Worm (Caenorhabditis elegans): ENCODE results near the gene agr-1.

agr-1 gene

ce11 chrII:6734674-6735073 lies 40.3 kb downstream of the agr-1 start, which contains the start of gene T14B4.3:
Gene T14B4.3 (plus strand): TSS chrII:6734937.
- TF ChIP-seq pha-4 (tag; optimal IDR thresholded peaks at IDR 0.05) (peak; percentile 34), ces-1 (GFP tag; optimal IDR thresholded peaks at IDR 0.05) (peak; percentile 50), sptf-1 (tag; optimal IDR thresholded peaks at IDR 0.05) (peak; percentile 36), mep-1 (tag; optimal IDR thresholded peaks at IDR 0.05) (peak; percentile 76), lin-32 (GFP tag; optimal IDR thresholded peaks at IDR 0.05) (no peak), lsy-2 (tag; optimal IDR thresholded peaks at IDR 0.05) (peak; percentile 83)

ce11 chrII:6733718-6734117 lies 41.3 kb downstream of the agr-1 start, which contains the start of gene T14B4.9:
Gene T14B4.9 (minus strand): TSS chrII:6733818.
- TF ChIP-seq hlh-1 (tag; optimal IDR thresholded peaks at IDR 0.05) (no peak), ceh-83 (GFP tag; optimal IDR thresholded peaks at IDR 0.05) (no peak), lin-13 (tag; optimal IDR thresholded peaks at IDR 0.05) (no peak), ztf-11 (tag; optimal IDR thresholded peaks at IDR 0.05) (no peak), nhr-28 (tag; optimal IDR thresholded peaks at IDR 0.05) (no peak), elt-1 (tag; optimal IDR thresholded peaks at IDR 0.05; ENCODE audit: borderline replicate concordance, insufficient read depth) (no peak), snpc-4 (tag; optimal IDR thresholded peaks at IDR 0.05) (no peak)

- TF ChIP-seq nhr-28 (tag; optimal IDR thresholded peaks at IDR 0.05) (no peak), ceh-43 (GFP tag; optimal IDR thresholded peaks at IDR 0.05) (no peak), nhr-237 (tag; optimal IDR thresholded peaks at IDR 0.05) (no peak), sptf-1 (tag; optimal IDR thresholded peaks at IDR 0.05) (peak; percentile 22), ztf-11 (tag; optimal IDR thresholded peaks at IDR 0.05) (no peak), mep-1 (tag; optimal IDR thresholded peaks at IDR 0.05) (peak; percentile 2), mls-2 (tag; optimal IDR thresholded peaks at IDR 0.05) (no peak), ceh-39 (tag; optimal IDR thresholded peaks at IDR 0.05) (no peak), mab-5 (tag; optimal IDR thresholded peaks at IDR 0.05) (no peak), lin-32 (GFP tag; optimal IDR thresholded peaks at IDR 0.05) (no peak), M03D4.4 (tag; optimal IDR thresholded peaks at IDR 0.05) (no peak), unc-120 (tag; optimal IDR thresholded peaks at IDR 0.05; ENCODE audit: poor library complexity, severe bottlenecking) (peak; percentile 24), flh-1 (GFP tag; optimal IDR thresholded peaks at IDR 0.05) (no peak), nhr-2 (tag; optimal IDR thresholded peaks at IDR 0.05) (no peak), sem-2 (GFP tag; optimal IDR thresholded peaks at IDR 0.05) (no peak), zip-8 (tag; optimal IDR thresholded peaks at IDR 0.05) (no peak), tbx-8 (GFP tag; optimal IDR thresholded peaks at IDR 0.05) (no peak), unc-39 (tag; optimal IDR thresholded peaks at IDR 0.05) (no peak), nhr-76 (tag; optimal IDR thresholded peaks at IDR 0.05) (no peak), ham-2 (GFP tag; optimal IDR thresholded peaks at IDR 0.05) (no peak), snpc-4 (tag; optimal IDR thresholded peaks at IDR 0.05) (no peak), bed-3 (GFP tag; optimal IDR thresholded peaks at IDR 0.05) (no peak), elt-3 (tag; optimal IDR thresholded peaks at IDR 0.05) (no peak), lin-13 (tag; optimal IDR thresholded peaks at IDR 0.05) (no peak), hlh-1 (tag; optimal IDR thresholded peaks at IDR 0.05) (no peak), elt-1 (tag; optimal IDR thresholded peaks at IDR 0.05; ENCODE audit: borderline replicate concordance, insufficient read depth) (no peak), ceh-83 (GFP tag; optimal IDR thresholded peaks at IDR 0.05) (no peak), ces-1 (GFP tag; optimal IDR thresholded peaks at IDR 0.05) (peak; percentile 77), cnd-1 (tag; optimal IDR thresholded peaks at IDR 0.05) (no peak), unc-62 (GFP tag; optimal IDR thresholded peaks at IDR 0.05) (peak; percentile 31), pha-4 (tag; optimal IDR thresholded peaks at IDR 0.05) (no peak), nhr-12 (tag; optimal IDR thresholded peaks at IDR 0.05) (no peak), lsy-2 (tag; optimal IDR thresholded peaks at IDR 0.05) (no peak), blmp-1 (tag; optimal IDR thresholded peaks at IDR 0.05) (no peak), drap-1 (GFP tag; optimal IDR thresholded peaks at IDR 0.05) (no peak)
Observed at ce11 chrII:6729331-6729730, 45.6 kb downstream of the agr-1 start, which contains the start of gene T14B4.8. Gene T14B4.8 (minus strand): TSS chrII:6729390.

- TF ChIP-seq bed-3 (GFP tag; optimal IDR thresholded peaks at IDR 0.05), result no peak
- TF ChIP-seq unc-62 (GFP tag; optimal IDR thresholded peaks at IDR 0.05), result peak; percentile 61
- peak; percentile 11 for TF ChIP-seq ces-1 (GFP tag; optimal IDR thresholded peaks at IDR 0.05)
- no peak for TF ChIP-seq ceh-43 (GFP tag; optimal IDR thresholded peaks at IDR 0.05)
Observed at ce11 chrII:6726814-6727213, 48.2 kb downstream of the agr-1 start.
